Worm (Caenorhabditis elegans): ENCODE measurements around the gene dot-1.4.
A peak's percentile ranks its signal among the peaks of the same experiment; 100 is the strongest.

The dot-1.4 gene

DNA sequence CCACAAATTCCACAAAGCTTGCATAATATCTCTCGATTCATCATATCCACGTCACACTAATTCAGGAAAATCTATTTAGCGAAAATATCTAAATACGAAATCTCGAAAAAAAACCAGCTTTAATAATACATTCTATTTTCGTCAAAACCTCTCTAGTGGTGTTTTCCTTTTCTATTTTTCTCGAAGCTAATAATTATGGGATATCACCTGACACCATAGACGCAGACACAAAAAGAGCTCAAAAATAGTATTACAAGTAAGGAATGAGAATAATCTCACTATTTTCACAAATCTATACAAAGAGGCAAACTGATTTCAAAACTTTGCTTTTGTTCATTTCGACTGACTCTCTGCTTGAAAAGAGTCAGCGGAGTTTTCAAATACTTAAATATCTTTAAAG lies 37.6 kb upstream of the dot-1.4 start:
- TF ChIP-seq mbf-1 (tag; optimal IDR thresholded peaks at IDR 0.05), result no peak
- TF ChIP-seq mab-5 (tag; optimal IDR thresholded peaks at IDR 0.05), result no peak
- no peak for TF ChIP-seq ztf-1 (GFP tag; conservative IDR thresholded peaks at IDR 0.05)
- peak; percentile 52 for TF ChIP-seq C34F6.9 (tag; optimal IDR thresholded peaks at IDR 0.05)
- no peak for TF ChIP-seq aly-2 (tag; optimal IDR thresholded peaks at IDR 0.05)
- peak in 1 of 2 experiments; percentile 4 for TF ChIP-seq lsy-2 (tag; optimal IDR thresholded peaks at IDR 0.05)
- TF ChIP-seq sma-9 (GFP tag; optimal IDR thresholded peaks at IDR 0.05), result peak; percentile 30
- TF ChIP-seq sma-9 (tag; optimal IDR thresholded peaks at IDR 0.05), result no peak
- no peak for TF ChIP-seq nhr-23 (tag; optimal IDR thresholded peaks at IDR 0.05)
- TF ChIP-seq unc-39 (tag; optimal IDR thresholded peaks at IDR 0.05), result no peak

ce11 chrX:11968024-11968598 lies 36.7 kb upstream of the dot-1.4 start:
- TF ChIP-seq lsy-2 (tag; optimal IDR thresholded peaks at IDR 0.05), result no peak
- no peak for TF ChIP-seq nhr-129 (tag; optimal IDR thresholded peaks at IDR 0.05)
- peak; percentile 25 for TF ChIP-seq sma-9 (GFP tag; optimal IDR thresholded peaks at IDR 0.05)
- TF ChIP-seq sma-9 (tag; optimal IDR thresholded peaks at IDR 0.05), result no peak
- TF ChIP-seq mdl-1 (tag; optimal IDR thresholded peaks at IDR 0.05), result peak in 1 of 2 experiments; percentile 13
- no peak for TF ChIP-seq elt-3 (tag; optimal IDR thresholded peaks at IDR 0.05)
- TF ChIP-seq nhr-21 (tag; optimal IDR thresholded peaks at IDR 0.05), result no peak
- TF ChIP-seq unc-55 (GFP tag; optimal IDR thresholded peaks at IDR 0.05), result no peak
- TF ChIP-seq fos-1 (tag; optimal IDR thresholded peaks at IDR 0.05), result peak; percentile 86
- TF ChIP-seq crh-2 (tag; optimal IDR thresholded peaks at IDR 0.05), result peak; percentile 59
- TF ChIP-seq sma-3 (GFP tag; optimal IDR thresholded peaks at IDR 0.05), result peak; percentile 21

- TF ChIP-seq lin-13 (GFP tag; optimal IDR thresholded peaks at IDR 0.05), result no peak
- no peak for TF ChIP-seq lin-11 (tag; optimal IDR thresholded peaks at IDR 0.05)
- TF ChIP-seq lin-39 (tag; optimal IDR thresholded peaks at IDR 0.05), result no peak
- no peak for TF ChIP-seq egl-27 (tag; optimal IDR thresholded peaks at IDR 0.05)
- TF ChIP-seq ztf-1 (GFP tag; conservative IDR thresholded peaks at IDR 0.05), result no peak
- TF ChIP-seq alr-1 (tag; optimal IDR thresholded peaks at IDR 0.05), result no peak
- no peak for TF ChIP-seq nhr-23 (tag; optimal IDR thresholded peaks at IDR 0.05)
- TF ChIP-seq elt-1 (tag; optimal IDR thresholded peaks at IDR 0.05), result no peak
Observed at ce11 chrX:11967034-11967433, 35.6 kb upstream of the dot-1.4 start.

- peak; percentile 19 for TF ChIP-seq nhr-25 (tag; optimal IDR thresholded peaks at IDR 0.05)
- TF ChIP-seq ama-1 (optimal IDR thresholded peaks at IDR 0.05), result peak; percentile 46
- TF ChIP-seq elt-3 (tag; optimal IDR thresholded peaks at IDR 0.05), result no peak
- peak; percentile 68 for TF ChIP-seq sma-9 (GFP tag; optimal IDR thresholded peaks at IDR 0.05)
- TF ChIP-seq sma-9 (tag; optimal IDR thresholded peaks at IDR 0.05), result no peak
- TF ChIP-seq ztf-1 (GFP tag; conservative IDR thresholded peaks at IDR 0.05), result no peak
- TF ChIP-seq nhr-129 (tag; optimal IDR thresholded peaks at IDR 0.05), result peak; percentile 23
- TF ChIP-seq peb-1 (tag; optimal IDR thresholded peaks at IDR 0.05), result no peak
- TF ChIP-seq crh-2 (tag; optimal IDR thresholded peaks at IDR 0.05), result no peak
- peak; percentile 10 for TF ChIP-seq egl-27 (tag; optimal IDR thresholded peaks at IDR 0.05)
- TF ChIP-seq nhr-77 (tag; optimal IDR thresholded peaks at IDR 0.05), result no peak
- TF ChIP-seq mdl-1 (tag; optimal IDR thresholded peaks at IDR 0.05), result peak in 1 of 2 experiments; percentile 2
- peak; percentile 37 for TF ChIP-seq ceh-16 (tag; optimal IDR thresholded peaks at IDR 0.05)
- TF ChIP-seq fos-1 (tag; optimal IDR thresholded peaks at IDR 0.05), result peak; percentile 71
- no peak for TF ChIP-seq nhr-12 (tag; optimal IDR thresholded peaks at IDR 0.05)
Observed at ce11 chrX:11965663-11966304, 34.3 kb upstream of the dot-1.4 start, which contains the start of gene sams-1. Gene sams-1 (plus strand): TSS chrX:11965962.

DNA sequence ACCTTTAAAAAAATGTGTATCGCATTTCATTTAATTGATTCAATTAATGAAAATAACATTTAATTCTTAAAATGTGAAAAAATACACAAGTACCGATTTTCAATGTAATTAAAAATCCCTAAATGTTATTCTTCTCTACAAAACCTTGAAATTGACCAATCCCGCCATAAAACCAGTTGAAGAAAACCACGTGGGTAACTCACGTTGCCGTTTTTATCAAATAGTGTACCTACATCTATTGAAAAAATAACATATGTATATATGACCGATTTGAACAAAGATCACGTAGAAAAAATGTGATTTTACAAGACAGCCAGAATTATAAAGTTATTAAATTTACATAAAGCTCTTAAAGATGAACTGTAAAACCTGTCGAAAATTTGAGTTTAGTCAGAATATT lies 33.7 kb upstream of the dot-1.4 start:
- no peak for TF ChIP-seq ztf-1 (GFP tag; conservative IDR thresholded peaks at IDR 0.05)
- no peak for TF ChIP-seq dmd-4 (tag; optimal IDR thresholded peaks at IDR 0.05)
- peak; percentile 20 for TF ChIP-seq sma-3 (GFP tag; optimal IDR thresholded peaks at IDR 0.05)
- no peak for TF ChIP-seq alr-1 (tag; optimal IDR thresholded peaks at IDR 0.05)
- peak; percentile 39 for TF ChIP-seq nhr-25 (tag; optimal IDR thresholded peaks at IDR 0.05)
- no peak for TF ChIP-seq unc-62 (GFP tag; optimal IDR thresholded peaks at IDR 0.05)
- TF ChIP-seq nhr-77 (tag; optimal IDR thresholded peaks at IDR 0.05), result no peak
- no peak for TF ChIP-seq crh-2 (tag; optimal IDR thresholded peaks at IDR 0.05)
- no peak for TF ChIP-seq sem-4 (tag; optimal IDR thresholded peaks at IDR 0.05)
- no peak for TF ChIP-seq lsy-2 (tag; optimal IDR thresholded peaks at IDR 0.05)
- TF ChIP-seq C34F6.9 (tag; optimal IDR thresholded peaks at IDR 0.05), result no peak
- TF ChIP-seq nhr-6 (tag; optimal IDR thresholded peaks at IDR 0.05), result no peak
- TF ChIP-seq R02D3.7 (tag; optimal IDR thresholded peaks at IDR 0.05), result no peak
- TF ChIP-seq fos-1 (tag; optimal IDR thresholded peaks at IDR 0.05), result no peak
- no peak for TF ChIP-seq snpc-4 (tag; optimal IDR thresholded peaks at IDR 0.05)
- peak; percentile 79 for TF ChIP-seq sma-9 (GFP tag; optimal IDR thresholded peaks at IDR 0.05)
- no peak for TF ChIP-seq sma-9 (tag; optimal IDR thresholded peaks at IDR 0.05)
- no peak for TF ChIP-seq nhr-237 (tag; optimal IDR thresholded peaks at IDR 0.05)
- TF ChIP-seq mdl-1 (tag; optimal IDR thresholded peaks at IDR 0.05), result no peak
- TF ChIP-seq ama-1 (optimal IDR thresholded peaks at IDR 0.05), result no peak
- TF ChIP-seq nhr-129 (tag; optimal IDR thresholded peaks at IDR 0.05), result no peak
- no peak for TF ChIP-seq lin-39 (tag; optimal IDR thresholded peaks at IDR 0.05)
- no peak for TF ChIP-seq Y55F3AM.14 (GFP tag; optimal IDR thresholded peaks at IDR 0.05)
- TF ChIP-seq ztf-4 (tag; optimal IDR thresholded peaks at IDR 0.05), result no peak
- no peak for TF ChIP-seq egl-27 (tag; optimal IDR thresholded peaks at IDR 0.05)
- no peak for TF ChIP-seq nhr-12 (tag; optimal IDR thresholded peaks at IDR 0.05)

Data from whole organism, L2 larva.